Worm (Caenorhabditis elegans) whole organism, young adult: ENCODE measurements around the gene crp-1.

ENCODE experiments used
- B0261.1 ChIP-seq: sonication (generic microtip); optimal IDR thresholded peaks from 2 replicates; lab custom pipeline; 2016; ENCODE audit warnings: mild to moderate bottlenecking, missing genetic modification characterization, moderate library complexity, missing compliant biosample characterization
- D2030.7 ChIP-seq: fragments of 200-800 bp; sonication (Bioruptor generic); IDR thresholded peaks from 2 replicates; pipeline ENCODE4 v1.3.6; 2022; ENCODE audit warnings: missing genetic modification reagents, missing genetic modification characterization, missing compliant biosample characterization
- F49E8.2 ChIP-seq: sonication (generic microtip); optimal IDR thresholded peaks from 3 replicates; lab custom pipeline; 2017; ENCODE audit warnings: missing genetic modification characterization, mild to moderate bottlenecking, missing compliant biosample characterization, antibody characterized with exemption, moderate library complexity; ENCODE audit not compliant: insufficient read depth
- F52B5.7 ChIP-seq: sonication (generic microtip); optimal IDR thresholded peaks from 2 replicates; lab custom pipeline; 2016; ENCODE audit warnings: mild to moderate bottlenecking, missing genetic modification characterization, missing compliant biosample characterization
- F57A8.1 ChIP-seq: fragments of 200-800 bp; sonication (Bioruptor generic); optimal IDR thresholded peaks from 2 replicates; lab custom pipeline; 2018; ENCODE audit warnings: mild to moderate bottlenecking, missing genetic modification characterization, moderate library complexity, missing compliant biosample characterization
- K11D2.4 ChIP-seq: fragments of 200-800 bp; sonication (Bioruptor generic); IDR thresholded peaks from 2 replicates; pipeline ENCODE4 v1.3.6; 2022; ENCODE audit warnings: missing genetic modification reagents, missing genetic modification characterization, missing compliant biosample characterization
- Y56A3A.18 ChIP-seq: fragments of 200-800 bp; sonication (Bioruptor generic); IDR thresholded peaks from 2 replicates; pipeline ENCODE4 v1.3.6; 2022; ENCODE audit warnings: missing genetic modification reagents, missing genetic modification characterization, missing compliant biosample characterization
- ama-1 ChIP-seq, 3 experiments: fragments of 150-350 bp in 1 of 3; sonication (generic microtip) in 2 of 3; optimal IDR thresholded peaks; 2 replicates each; lab custom pipeline; 2014 to 2018; ENCODE audit warnings: missing biosample characterization in 2 of 3, missing genetic modification characterization in 2 of 3, missing genetic modification reagents in 2 of 3
- atf-7 ChIP-seq: sonication (generic microtip); optimal IDR thresholded peaks from 2 replicates; lab custom pipeline; 2017; ENCODE audit warnings: mild to moderate bottlenecking, missing genetic modification characterization, missing compliant biosample characterization
- attf-5 ChIP-seq: fragments of 200-800 bp; sonication (Bioruptor generic); optimal IDR thresholded peaks from 2 replicates; lab custom pipeline; 2018; ENCODE audit warnings: mild to moderate bottlenecking, missing genetic modification characterization, missing compliant biosample characterization
- cebp-1 ChIP-seq, 2 experiments: fragments of 200-800 bp in 1 of 2; sonication (Bioruptor generic) in 1 of 2; sonication (generic microtip) in 1 of 2; IDR thresholded peaks in 1 of 2; optimal IDR thresholded peaks in 1 of 2; 2 replicates each; pipeline versions ENCODE4 v1.3.6 to Lab custom; 2017 to 2022; ENCODE audit warnings: missing compliant biosample characterization in 2 of 2, missing genetic modification characterization in 2 of 2, mild to moderate bottlenecking in 1 of 2, missing genetic modification reagents in 1 of 2, moderate library complexity in 1 of 2
- chd-7 ChIP-seq: sonication (generic microtip); optimal IDR thresholded peaks from 2 replicates; lab custom pipeline; 2016; ENCODE audit warnings: mild to moderate bottlenecking, missing genetic modification characterization, moderate library complexity, missing compliant biosample characterization
- dox-1 ChIP-seq: fragments of 200-800 bp; sonication (Bioruptor generic); IDR thresholded peaks from 2 replicates; pipeline ENCODE4 v1.3.6; 2022; ENCODE audit warnings: missing genetic modification reagents, missing genetic modification characterization, missing compliant biosample characterization
- efl-1 ChIP-seq: fragments of 150-350 bp; optimal IDR thresholded peaks from 2 replicates; lab custom pipeline; 2014; ENCODE audit warnings: missing biosample characterization, missing genetic modification reagents, missing genetic modification characterization
- ets-4 ChIP-seq: fragments of 200-800 bp; sonication (Bioruptor generic); optimal IDR thresholded peaks from 2 replicates; lab custom pipeline; 2018; ENCODE audit warnings: mild to moderate bottlenecking, missing genetic modification characterization, missing compliant biosample characterization
- hlh-26 ChIP-seq: fragments of 200-800 bp; sonication (Bioruptor generic); conservative IDR thresholded peaks from 2 replicates; pipeline ENCODE4 v1.3.6; 2022; ENCODE audit warnings: missing genetic modification reagents, missing genetic modification characterization, missing compliant biosample characterization
- hmg-1.2 ChIP-seq: fragments of 200-800 bp; sonication (Bioruptor generic); IDR thresholded peaks from 2 replicates; pipeline ENCODE4 v1.3.6; 2022; ENCODE audit warnings: missing genetic modification reagents, missing genetic modification characterization, missing compliant biosample characterization
- hmg-20 ChIP-seq: fragments of 200-800 bp; sonication (Bioruptor generic); IDR thresholded peaks from 2 replicates; pipeline ENCODE4 v1.3.6; 2022; ENCODE audit warnings: missing genetic modification reagents, missing genetic modification characterization, missing compliant biosample characterization
- let-607 ChIP-seq, 2 experiments: fragments of 200-800 bp in 1 of 2; sonication (Bioruptor generic) in 1 of 2; sonication (generic microtip) in 1 of 2; optimal IDR thresholded peaks; 2 replicates each; lab custom pipeline; 2016 to 2018; ENCODE audit warnings: mild to moderate bottlenecking in 2 of 2, missing compliant biosample characterization in 2 of 2, missing genetic modification characterization in 2 of 2, moderate library complexity in 2 of 2, missing genotype in 1 of 2
- lin-26 ChIP-seq: fragments of 200-800 bp; sonication (Bioruptor generic); IDR thresholded peaks from 2 replicates; pipeline ENCODE4 v1.3.6; 2022; ENCODE audit warnings: missing genetic modification reagents, missing genetic modification characterization, missing compliant biosample characterization
- lin-35 ChIP-seq, 3 experiments: fragments of 150-350 bp in 2 of 3; sonication (generic microtip) in 1 of 3; optimal IDR thresholded peaks; 2 replicates each; lab custom pipeline; 2014 to 2018; ENCODE audit warnings: missing biosample characterization in 3 of 3, missing genetic modification characterization in 3 of 3, missing genetic modification reagents in 3 of 3
- lin-40 ChIP-seq: sonication (generic microtip); optimal IDR thresholded peaks from 2 replicates; lab custom pipeline; 2016; ENCODE audit warnings: missing genetic modification characterization, mild to moderate bottlenecking, missing compliant biosample characterization, missing genotype, missing genetic modification reagents
- lin-54 ChIP-seq: fragments of 200-800 bp; sonication (Bioruptor generic); optimal IDR thresholded peaks from 2 replicates; lab custom pipeline; 2018; ENCODE audit warnings: mild to moderate bottlenecking, missing genetic modification characterization, missing compliant biosample characterization
- lir-1 ChIP-seq: fragments of 200-800 bp; sonication (Bioruptor generic); conservative IDR thresholded peaks from 2 replicates; pipeline ENCODE4 v1.3.6; 2022; ENCODE audit warnings: missing genetic modification reagents, missing genetic modification characterization, missing compliant biosample characterization
- madf-3 ChIP-seq: fragments of 200-800 bp; sonication (Bioruptor generic); IDR thresholded peaks from 2 replicates; pipeline ENCODE4 v1.3.6; 2022; ENCODE audit warnings: missing genetic modification reagents, missing genetic modification characterization, missing compliant biosample characterization
- mes-4 ChIP-seq: sonication (generic microtip); optimal IDR thresholded peaks from 2 replicates; lab custom pipeline; 2016; ENCODE audit warnings: missing genotype, missing genetic modification characterization, missing compliant biosample characterization
- nfya-1 ChIP-seq: sonication (generic microtip); optimal IDR thresholded peaks from 2 replicates; lab custom pipeline; 2017; ENCODE audit warnings: antibody characterized with exemption, missing compliant biosample characterization, missing genetic modification characterization, borderline replicate concordance; ENCODE audit not compliant: insufficient read depth
- nhr-80 ChIP-seq: sonication (generic microtip); optimal IDR thresholded peaks from 2 replicates; lab custom pipeline; 2016; ENCODE audit warnings: missing genetic modification characterization, missing compliant biosample characterization
- rpc-1 ChIP-seq, 2 experiments: fragments of 150-350 bp in 1 of 2; sonication (generic microtip) in 1 of 2; optimal IDR thresholded peaks; 2 replicates each; lab custom pipeline; 2014 to 2018; ENCODE audit warnings: missing biosample characterization in 1 of 2, missing genetic modification characterization in 1 of 2, missing genetic modification reagents in 1 of 2, missing genotype in 1 of 2
- sdz-38 ChIP-seq: sonication (generic microtip); optimal IDR thresholded peaks from 2 replicates; lab custom pipeline; 2016; ENCODE audit warnings: missing genotype, missing genetic modification characterization, missing compliant biosample characterization
- snpc-1.3 ChIP-seq: sonication (generic microtip); optimal IDR thresholded peaks from 2 replicates; lab custom pipeline; 2017; ENCODE audit warnings: missing genetic modification characterization, mild to moderate bottlenecking, missing compliant biosample characterization, antibody characterized with exemption, moderate library complexity, missing genotype, missing genetic modification reagents; ENCODE audit not compliant: insufficient read depth
- somi-1 ChIP-seq: fragments of 200-800 bp; sonication (Bioruptor generic); optimal IDR thresholded peaks from 2 replicates; lab custom pipeline; 2018; ENCODE audit warnings: mild to moderate bottlenecking, missing genetic modification characterization, missing compliant biosample characterization
- sptf-2 ChIP-seq: fragments of 200-800 bp; sonication (Bioruptor generic); optimal IDR thresholded peaks from 2 replicates; lab custom pipeline; 2018; ENCODE audit warnings: mild to moderate bottlenecking, missing genetic modification characterization, missing compliant biosample characterization
- tbp1 ChIP-seq: fragments of 200-800 bp; sonication (Bioruptor generic); optimal IDR thresholded peaks from 2 replicates; lab custom pipeline; 2018; ENCODE audit warnings: mild to moderate bottlenecking, missing genetic modification characterization, missing compliant biosample characterization
- unc-130 ChIP-seq: sonication (generic microtip); optimal IDR thresholded peaks from 2 replicates; lab custom pipeline; 2016; ENCODE audit warnings: missing genetic modification reagents, missing genetic modification characterization, missing compliant biosample characterization
- ztf-18 ChIP-seq: sonication (generic microtip); optimal IDR thresholded peaks from 2 replicates; lab custom pipeline; 2016; ENCODE audit warnings: missing genotype, mild to moderate bottlenecking, missing genetic modification characterization, missing compliant biosample characterization
- ztf-26 ChIP-seq: sonication (generic microtip); optimal IDR thresholded peaks from 2 replicates; lab custom pipeline; 2017; ENCODE audit warnings: missing genetic modification characterization, missing compliant biosample characterization

The crp-1 gene

DNA sequence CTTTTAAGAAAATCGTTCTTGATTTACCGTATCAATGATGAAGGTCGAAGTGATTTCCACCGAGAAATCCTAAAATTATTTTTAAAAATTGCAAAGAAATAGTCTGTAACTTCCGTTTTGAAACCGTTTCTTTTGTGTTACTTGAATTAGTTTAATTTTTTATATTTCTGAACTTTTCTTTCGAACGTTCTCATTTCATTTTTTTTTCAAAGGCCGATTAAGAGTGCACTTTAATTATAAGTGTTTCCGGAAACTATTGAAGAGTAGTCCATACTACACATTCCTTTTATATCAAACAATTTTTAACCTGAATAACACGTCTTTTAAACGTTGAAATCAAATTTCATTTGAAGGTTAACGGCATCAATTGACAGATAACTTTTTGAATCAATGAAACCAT lies 10.7 kb upstream of the crp-1 start (continued):
- no peak for TF ChIP-seq madf-3 (GFP tag; lab: Robert Waterston, UW)
- no peak for TF ChIP-seq hlh-26

ce11 chrV:10468190-10468589 lies 10.2 kb upstream of the crp-1 start, which contains the start of gene egl-9:
Gene egl-9 (plus strand): TSS chrV:10468517.
- TF ChIP-seq nhr-80: peak; percentile 86
- TF ChIP-seq atf-7 (tag; lab: Kevin White, UChicago): peak; percentile 39
- peak; percentile 26 for TF ChIP-seq ztf-26
- TF ChIP-seq tbp1: peak; percentile 32
- peak; percentile 15 to 57 for TF ChIP-seq let-607 (tag; optimal IDR thresholded peaks at IDR 0.05; lab: Kevin White, UChicago)
- TF ChIP-seq ztf-18 (tag; lab: Kevin White, UChicago): no peak
- TF ChIP-seq somi-1 (GFP tag; lab: Kevin White, UChicago): peak; percentile 22
- TF ChIP-seq attf-5 (GFP tag; lab: Kevin White, UChicago): peak; percentile 37
- peak; percentile 87 for TF ChIP-seq ama-1 (optimal IDR thresholded peaks at IDR 0.05; lab: Kevin White, UChicago)
- TF ChIP-seq ama-1 (GFP tag; optimal IDR thresholded peaks at IDR 0.05; lab: Kevin White, UChicago): no peak
- TF ChIP-seq sptf-2 (GFP tag; lab: Kevin White, UChicago): no peak
- peak; percentile 60 for TF ChIP-seq chd-7 (tag; lab: Kevin White, UChicago)
- no peak for TF ChIP-seq unc-130
- 0 out of 2 replicates have a peak, but pooled peaks have one; percentile 12 for TF ChIP-seq hmg-1.2 (GFP tag; lab: Robert Waterston, UW)
- 0 out of 2 replicates have a peak, but pooled peaks have one; percentile 38 for TF ChIP-seq lin-26 (GFP tag; lab: Robert Waterston, UW)
- TF ChIP-seq sdz-38 (tag; lab: Kevin White, UChicago): no peak
- TF ChIP-seq dox-1 (GFP tag; lab: Robert Waterston, UW): peak; percentile 70
- no peak for TF ChIP-seq cebp-1 (GFP tag; IDR thresholded peaks at IDR 0.05; lab: Robert Waterston, UW)
- peak; percentile 27 for TF ChIP-seq cebp-1 (tag; optimal IDR thresholded peaks at IDR 0.05; lab: Kevin White, UChicago)
- no peak for TF ChIP-seq Y56A3A.18
- peak; percentile 13 for TF ChIP-seq lin-54 (GFP tag; lab: Kevin White, UChicago)
- TF ChIP-seq K11D2.4 (GFP tag; lab: Robert Waterston, UW): peak; percentile 12; the same call in 1 of the 2 replicates
- peak; percentile 9 for TF ChIP-seq ets-4 (GFP tag; lab: Kevin White, UChicago)
- TF ChIP-seq, all 124 proteins: peak for 16

- peak; percentile 44 for TF ChIP-seq ama-1 (optimal IDR thresholded peaks at IDR 0.05; lab: Kevin White, UChicago)
- no peak for TF ChIP-seq ama-1 (GFP tag; optimal IDR thresholded peaks at IDR 0.05; lab: Kevin White, UChicago)
- TF ChIP-seq efl-1 (GFP tag; lab: Kevin White, UChicago): no peak
- TF ChIP-seq K11D2.4 (GFP tag; lab: Robert Waterston, UW): no peak
- TF ChIP-seq, all 124 proteins: peak for 1
These were observed 9.7 kb upstream of the crp-1 start for ce11 chrV:10468709-10469108.

DNA sequence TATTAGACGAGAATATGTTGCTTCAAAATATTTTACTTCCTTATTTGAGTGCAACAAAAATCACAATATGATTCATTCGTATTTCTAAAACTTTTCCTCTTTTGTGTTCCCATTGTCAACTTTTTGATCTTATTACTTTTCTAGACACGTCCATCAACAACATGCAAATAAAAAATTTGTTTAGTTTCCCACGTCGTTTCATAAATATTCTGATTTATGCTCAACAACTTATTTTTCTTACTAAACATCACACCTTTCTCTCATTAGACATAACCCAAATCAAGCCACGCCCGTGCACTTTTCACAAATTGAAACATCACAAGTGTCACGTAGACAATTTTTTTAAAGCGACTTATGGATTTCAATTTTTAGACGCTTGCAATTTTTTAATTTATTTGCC lies 8.5 kb upstream of the crp-1 start:
- no peak for TF ChIP-seq nfya-1 (tag; lab: Kevin White, UChicago)
- no peak for TF ChIP-seq hmg-20 (GFP tag; lab: Robert Waterston, UW)
- TF ChIP-seq rpc-1 (optimal IDR thresholded peaks at IDR 0.05; lab: Kevin White, UChicago): no peak
- no peak for TF ChIP-seq rpc-1 (tag; optimal IDR thresholded peaks at IDR 0.05; lab: Kevin White, UChicago)
- TF ChIP-seq lir-1: no peak
- no peak for TF ChIP-seq sptf-2 (GFP tag; lab: Kevin White, UChicago)
- TF ChIP-seq snpc-1.3: no peak
- TF ChIP-seq lin-40 (tag; lab: Kevin White, UChicago): no peak
- TF ChIP-seq D2030.7 (GFP tag; lab: Robert Waterston, UW): no peak
- TF ChIP-seq nhr-80: no peak
- TF ChIP-seq lin-35 (GFP tag; optimal IDR thresholded peaks at IDR 0.05; lab: Kevin White, UChicago): no peak
- TF ChIP-seq F52B5.7 (tag; lab: Kevin White, UChicago): no peak
- TF ChIP-seq mes-4 (tag; lab: Kevin White, UChicago): no peak
- TF ChIP-seq F57A8.1 (GFP tag; lab: Kevin White, UChicago): no peak
- no peak for TF ChIP-seq F49E8.2 (tag; lab: Kevin White, UChicago)
- no peak for TF ChIP-seq B0261.1 (tag; lab: Kevin White, UChicago)
